Fruit fly (Drosophila melanogaster): ENCODE results near the gene CG10591.
A peak's percentile ranks its signal among the peaks of the same experiment; 100 is the strongest.

Gene CG10591

DNA sequence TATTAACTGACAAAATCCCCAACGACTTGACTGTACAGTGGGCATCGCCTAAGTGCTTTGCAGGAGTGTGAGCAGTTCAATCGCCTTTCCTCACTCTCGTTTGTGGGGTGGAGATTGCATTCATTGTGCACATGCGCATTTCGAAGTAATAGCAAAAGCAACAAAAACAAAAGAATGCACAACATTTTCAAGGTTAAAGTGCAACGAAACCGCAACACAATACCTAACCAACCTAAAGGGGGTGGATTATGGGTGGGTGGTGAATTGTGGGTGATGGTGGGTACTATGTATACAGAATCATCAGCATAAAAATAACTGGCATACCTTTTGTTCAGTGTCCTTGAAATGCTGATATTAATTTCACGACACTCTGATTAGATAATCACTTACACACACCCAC is 40.0 kb upstream of the CG10591 start:
- TF ChIP-seq Awh (GFP tag; IDR thresholded peaks at IDR 0.05), result no peak
- no peak for TF ChIP-seq Max (GFP tag; optimal IDR thresholded peaks at IDR 0.05)
- no peak for TF ChIP-seq zfh1 (GFP tag; IDR thresholded peaks at IDR 0.05)
- no peak for TF ChIP-seq oc (tag; optimal IDR thresholded peaks at IDR 0.05)
- 0 out of 3 replicates have a peak, but pooled peaks have one; percentile 10 for TF ChIP-seq CG14860 (GFP tag; IDR thresholded peaks at IDR 0.05; ENCODE audit: partially characterized antibody)
- TF ChIP-seq bbx (GFP tag; IDR thresholded peaks at IDR 0.05; ENCODE audit: partially characterized antibody), result no peak
- TF ChIP-seq CG3995 (GFP tag; optimal IDR thresholded peaks at IDR 0.05), result no peak
- TF ChIP-seq Sry-δ (GFP tag; optimal IDR thresholded peaks at IDR 0.05), result no peak
- TF ChIP-seq gce (GFP tag; IDR thresholded peaks at IDR 0.05), result no peak
- TF ChIP-seq Ptx1 (GFP tag; IDR thresholded peaks at IDR 0.05), result no peak
- no peak for TF ChIP-seq schlank (tag; optimal IDR thresholded peaks at IDR 0.05)
- 0 out of 3 replicates have a peak, but pooled peaks have one; percentile 26 for TF ChIP-seq H15 (GFP tag; IDR thresholded peaks at IDR 0.05)
- no peak for TF ChIP-seq NK7.1 (GFP tag; optimal IDR thresholded peaks at IDR 0.05)
- TF ChIP-seq lmd (GFP tag; IDR thresholded peaks at IDR 0.05), result no peak
- no peak for TF ChIP-seq MBD-R2 (GFP tag; IDR thresholded peaks at IDR 0.05)
- peak; percentile 52 for TF ChIP-seq Ets65A (GFP tag)
- no peak for TF ChIP-seq fu2 (GFP tag; optimal IDR thresholded peaks at IDR 0.05)

DNA sequence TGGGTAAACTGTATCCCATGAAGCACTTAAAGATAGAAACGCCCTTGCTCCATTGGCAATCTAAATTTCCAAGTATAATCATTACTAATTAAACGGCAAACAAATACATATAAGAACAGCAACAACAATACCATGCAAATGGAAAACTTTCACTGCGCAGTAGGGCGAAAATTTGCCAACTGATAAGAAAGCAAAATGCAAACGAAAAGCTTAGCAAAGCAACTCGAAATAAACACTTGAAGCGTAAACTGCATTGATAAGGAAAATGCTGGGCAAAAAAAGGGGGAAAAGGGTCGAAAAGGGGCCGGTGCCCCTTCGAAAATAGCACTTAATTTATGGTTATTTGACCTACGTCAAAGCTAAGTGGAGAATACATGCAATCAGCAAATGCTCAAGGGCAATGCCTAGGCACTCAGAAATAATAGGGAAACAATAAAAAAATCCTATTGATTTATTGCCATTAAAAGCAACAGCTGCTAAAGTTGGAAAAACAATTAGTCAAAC is 39.1 kb upstream of the CG10591 start:
- no peak for TF ChIP-seq sug (tag; optimal IDR thresholded peaks at IDR 0.05)
- TF ChIP-seq sna (GFP tag; IDR thresholded peaks at IDR 0.05; ENCODE audit: partially characterized antibody), result no peak
- TF ChIP-seq CG6683 (GFP tag; optimal IDR thresholded peaks at IDR 0.05), result no peak
- no peak for TF ChIP-seq sisA (GFP tag; IDR thresholded peaks at IDR 0.05)
- no peak for TF ChIP-seq Blimp-1 (GFP tag; optimal IDR thresholded peaks at IDR 0.05)
- no peak for TF ChIP-seq Hr78 (GFP tag; optimal IDR thresholded peaks at IDR 0.05)
- TF ChIP-seq sima (GFP tag; optimal IDR thresholded peaks at IDR 0.05), result no peak
- no peak for TF ChIP-seq CG15269 (tag; optimal IDR thresholded peaks at IDR 0.05)
- TF ChIP-seq Dfd (GFP tag; optimal IDR thresholded peaks at IDR 0.05), result no peak
- TF ChIP-seq CG14710 (tag; optimal IDR thresholded peaks at IDR 0.05), result no peak
- TF ChIP-seq CG13287 (GFP tag; IDR thresholded peaks at IDR 0.05; ENCODE audit: partially characterized antibody), result no peak
- TF ChIP-seq CG15514 (GFP tag; optimal IDR thresholded peaks at IDR 0.05), result no peak
- no peak for TF ChIP-seq fd96Cb (tag; optimal IDR thresholded peaks at IDR 0.05)
- no peak for TF ChIP-seq CG10565 (GFP tag; optimal IDR thresholded peaks at IDR 0.05)
- TF ChIP-seq HmgZ (tag; optimal IDR thresholded peaks at IDR 0.05), result no peak
- TF ChIP-seq sens-2 (GFP tag; IDR thresholded peaks at IDR 0.05), result no peak
- TF ChIP-seq nmo (GFP tag; optimal IDR thresholded peaks at IDR 0.05), result no peak

DNA sequence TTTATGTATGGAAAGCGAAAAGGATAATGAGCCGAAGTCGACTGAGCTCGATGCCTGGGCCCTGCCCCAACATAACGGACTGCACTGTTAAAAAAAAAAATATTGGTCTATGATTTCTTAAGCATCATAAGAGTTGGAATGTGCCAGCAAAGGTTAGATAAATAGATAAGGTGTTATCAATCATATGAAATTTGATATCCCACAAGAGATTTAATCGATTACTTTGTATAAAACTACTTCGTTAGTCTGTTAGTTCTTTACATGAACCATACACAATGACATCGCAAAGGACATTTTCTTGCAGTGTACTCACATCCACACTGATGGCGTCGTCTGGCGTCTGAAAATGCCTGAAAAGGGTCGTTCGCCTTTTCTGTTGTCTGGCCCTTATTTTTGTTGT is 38.0 kb upstream of the CG10591 start:
- no peak for TF ChIP-seq bigmax (GFP tag; optimal IDR thresholded peaks at IDR 0.05)
- no peak for TF ChIP-seq CG4707 (GFP tag; optimal IDR thresholded peaks at IDR 0.05)
- no peak for TF ChIP-seq luna (GFP tag; optimal IDR thresholded peaks at IDR 0.05)
- TF ChIP-seq CG18599 (GFP tag; optimal IDR thresholded peaks at IDR 0.05), result peak; percentile 21
- no peak for TF ChIP-seq CG12744 (GFP tag; optimal IDR thresholded peaks at IDR 0.05)
- no peak for TF ChIP-seq lola (GFP tag; optimal IDR thresholded peaks at IDR 0.05)
- no peak for TF ChIP-seq stc (GFP tag; IDR thresholded peaks at IDR 0.05)
- 0 out of 2 replicates have a peak, but pooled peaks have one; percentile 30 for TF ChIP-seq Drgx (GFP tag; IDR thresholded peaks at IDR 0.05)
- no peak for TF ChIP-seq maf-S (GFP tag; optimal IDR thresholded peaks at IDR 0.05)
- TF ChIP-seq ERR (GFP tag; optimal IDR thresholded peaks at IDR 0.05), result no peak
- no peak for TF ChIP-seq twi (tag; optimal IDR thresholded peaks at IDR 0.05)
